Worm (Caenorhabditis elegans): Measurements from ENCODE around the gene syx-16.

syx-16 gene

ce11 chrIII:5224908-5225307 is 16.0 kb upstream of the syx-16 start:
- TF ChIP-seq dao-5 (tag; optimal IDR thresholded peaks at IDR 0.05) (no peak), him-1 (tag; optimal IDR thresholded peaks at IDR 0.05) (no peak), W03F9.2 (tag; optimal IDR thresholded peaks at IDR 0.05) (no peak)

ce11 chrIII:5222777-5223176 is 13.9 kb upstream of the syx-16 start:
- TF ChIP-seq him-1 (tag; optimal IDR thresholded peaks at IDR 0.05) = no peak
- TF ChIP-seq W03F9.2 (tag; optimal IDR thresholded peaks at IDR 0.05) = no peak
- TF ChIP-seq dao-5 (tag; optimal IDR thresholded peaks at IDR 0.05) = no peak

- no peak for TF ChIP-seq him-1 (tag; optimal IDR thresholded peaks at IDR 0.05)
- no peak for TF ChIP-seq W03F9.2 (tag; optimal IDR thresholded peaks at IDR 0.05)
- no peak for TF ChIP-seq dao-5 (tag; optimal IDR thresholded peaks at IDR 0.05)
Observed at ce11 chrIII:5221820-5222219, 12.9 kb upstream of the syx-16 start.

ce11 chrIII:5218687-5219086 is 9.8 kb upstream of the syx-16 start, which contains the start of gene ZC155.2:
Gene ZC155.2 (plus strand): TSS chrIII:5218987.
- no peak for TF ChIP-seq W03F9.2 (tag; optimal IDR thresholded peaks at IDR 0.05)
- TF ChIP-seq him-1 (tag; optimal IDR thresholded peaks at IDR 0.05) = no peak
- TF ChIP-seq dao-5 (tag; optimal IDR thresholded peaks at IDR 0.05) = no peak

DNA sequence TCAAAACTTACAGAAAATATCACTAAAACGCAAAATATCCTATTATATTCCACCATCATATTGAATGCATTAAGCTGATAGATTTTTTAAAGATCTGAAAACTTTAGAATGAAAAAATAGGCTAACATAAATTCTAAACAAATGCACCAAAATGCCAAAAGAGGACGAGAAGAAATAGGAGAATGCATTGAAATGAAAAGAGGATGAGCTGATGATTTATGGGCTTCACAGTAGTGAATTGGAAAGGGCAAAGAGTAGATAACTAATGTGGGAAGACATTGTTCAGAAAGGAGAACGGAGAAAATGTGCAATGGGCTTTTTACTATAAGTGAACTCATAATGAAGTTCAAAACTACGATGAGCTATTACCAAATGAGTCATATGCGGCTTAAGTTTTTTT is 8.6 kb upstream of the syx-16 start, which contains the start of gene cutl-19:
cutl-19 (minus strand) TSS at position 101 of the 400 bp plus-strand sequence.
- no peak for TF ChIP-seq W03F9.2 (tag; optimal IDR thresholded peaks at IDR 0.05)
- no peak for TF ChIP-seq dao-5 (tag; optimal IDR thresholded peaks at IDR 0.05)
- no peak for TF ChIP-seq him-1 (tag; optimal IDR thresholded peaks at IDR 0.05)

DNA sequence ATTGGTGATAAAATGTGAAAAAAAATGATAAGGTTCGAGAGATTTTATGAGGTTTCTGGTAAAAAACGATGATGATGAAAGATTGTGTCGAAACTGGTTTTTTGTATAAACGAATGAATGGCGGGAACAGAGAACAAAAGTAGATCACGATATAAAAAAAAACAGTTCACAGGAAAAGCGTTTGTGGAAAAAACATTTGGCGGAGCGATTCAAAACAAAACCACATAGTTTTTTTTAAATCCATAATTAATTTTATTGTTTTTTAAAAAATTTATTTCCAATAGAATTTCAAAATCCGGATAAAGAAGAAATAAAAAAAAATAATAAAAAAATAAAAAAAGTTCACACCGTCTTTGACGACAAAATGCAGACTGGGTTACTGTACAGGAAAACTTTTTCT is 6.5 kb upstream of the syx-16 start, which contains the start of gene ZC155.4:
ZC155.4 (minus strand) TSS at position 101 of the 400 bp plus-strand sequence.
- TF ChIP-seq him-1 (tag; optimal IDR thresholded peaks at IDR 0.05) = no peak
- no peak for TF ChIP-seq W03F9.2 (tag; optimal IDR thresholded peaks at IDR 0.05)
- TF ChIP-seq dao-5 (tag; optimal IDR thresholded peaks at IDR 0.05) = no peak

DNA sequence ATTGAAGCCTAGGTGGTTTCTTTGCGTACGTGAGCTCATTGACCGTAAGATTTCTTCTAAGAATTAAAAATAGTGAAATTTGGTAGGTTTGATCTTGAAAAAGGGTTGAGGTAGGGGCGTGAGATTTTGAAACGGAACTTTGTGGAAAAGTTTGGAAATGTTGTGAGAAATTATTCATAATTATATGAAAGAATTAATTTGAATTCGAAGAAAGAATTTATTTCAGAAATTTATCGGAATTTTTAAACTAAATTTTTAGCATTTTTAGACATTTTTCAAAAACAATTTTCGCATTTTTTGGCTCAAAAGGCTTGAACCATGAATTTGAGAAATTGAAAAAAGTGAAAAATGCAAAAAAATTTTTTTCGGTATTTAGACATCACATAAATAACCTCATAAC is 5.3 kb upstream of the syx-16 start:
- TF ChIP-seq W03F9.2 (tag; optimal IDR thresholded peaks at IDR 0.05) = no peak
- no peak for TF ChIP-seq dao-5 (tag; optimal IDR thresholded peaks at IDR 0.05)
- TF ChIP-seq him-1 (tag; optimal IDR thresholded peaks at IDR 0.05) = no peak

DNA sequence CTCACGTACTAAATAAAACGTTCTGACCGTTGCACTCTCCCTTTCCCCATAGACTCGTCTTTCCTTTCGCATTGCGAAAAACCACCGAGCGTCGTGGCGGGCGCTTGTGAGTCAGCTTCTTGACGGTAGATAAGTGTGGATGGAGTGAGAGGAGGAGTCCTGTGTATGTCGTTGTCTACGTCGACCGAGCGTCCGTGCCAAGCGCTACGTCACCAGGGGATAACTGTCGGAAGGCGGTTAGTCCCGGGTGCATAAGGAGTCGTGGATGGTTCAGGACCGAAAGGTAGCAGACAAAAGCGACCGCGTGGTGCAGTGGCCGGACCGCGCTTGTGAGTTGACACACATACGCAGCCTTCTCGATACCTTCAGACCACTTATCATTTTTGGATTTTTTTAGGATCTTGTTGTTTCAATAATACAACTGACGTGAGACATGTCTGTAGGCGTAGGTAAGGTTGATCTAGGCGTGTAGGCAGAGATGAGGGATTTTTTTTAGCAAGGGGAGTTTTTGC is 2.3 kb upstream of the syx-16 start:
- TF ChIP-seq W03F9.2 (tag; optimal IDR thresholded peaks at IDR 0.05) (peak; percentile 46), dao-5 (tag; optimal IDR thresholded peaks at IDR 0.05) (peak; percentile 81)

DNA sequence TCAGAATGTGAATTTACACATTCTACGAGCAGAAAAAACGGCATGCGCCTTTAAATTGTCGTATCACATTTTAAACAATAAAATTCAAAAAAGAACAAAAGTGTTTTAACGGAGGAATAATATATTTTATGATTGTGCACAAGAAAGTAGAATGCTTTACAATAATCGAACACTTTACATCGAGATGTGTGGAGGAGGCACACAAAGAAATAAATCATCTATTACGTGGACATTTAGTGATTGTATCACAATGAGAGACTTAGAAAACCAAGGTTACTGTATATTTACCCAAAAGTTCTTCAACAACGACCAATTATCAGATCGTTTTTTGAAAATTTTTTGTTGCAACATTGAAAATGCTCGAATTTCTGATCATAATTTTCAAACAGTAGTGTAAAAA is 1.4 kb upstream of the syx-16 start:
- no peak for TF ChIP-seq W03F9.2 (tag; optimal IDR thresholded peaks at IDR 0.05)
- TF ChIP-seq him-1 (tag; optimal IDR thresholded peaks at IDR 0.05) = no peak
- TF ChIP-seq dao-5 (tag; optimal IDR thresholded peaks at IDR 0.05) = no peak

DNA sequence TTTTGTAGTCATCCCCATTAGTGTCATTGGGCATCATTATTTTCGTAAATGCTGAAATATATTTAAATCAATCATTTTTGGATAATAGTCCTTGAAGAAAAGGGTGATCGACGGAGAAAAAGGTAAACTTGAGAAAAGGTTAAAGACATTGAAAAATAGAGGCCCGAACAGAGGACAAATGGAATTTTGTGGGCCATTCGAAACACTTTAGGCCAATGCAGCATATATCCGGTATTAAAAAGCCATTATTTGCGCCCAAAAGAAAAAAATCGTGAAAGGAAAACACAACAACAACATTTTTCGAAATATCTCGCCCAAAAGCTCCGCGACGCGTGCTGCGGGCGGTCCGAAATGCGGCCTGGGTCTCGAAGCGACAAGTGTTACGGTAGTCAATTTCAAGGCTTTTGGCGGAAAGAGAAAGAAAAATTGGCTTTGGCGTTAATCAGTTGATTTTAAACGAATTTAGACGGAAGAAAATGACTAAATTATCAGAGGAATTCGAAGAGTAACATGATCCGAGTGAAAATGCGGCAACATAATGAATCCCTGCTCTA is 2.0 kb downstream of the syx-16 start, which contains the start of gene morc-1:
morc-1 (minus strand) TSS at position 51 of the 554 bp plus-strand sequence.
- TF ChIP-seq dao-5 (tag; optimal IDR thresholded peaks at IDR 0.05) (no peak), him-1 (tag; optimal IDR thresholded peaks at IDR 0.05) (no peak), W03F9.2 (tag; optimal IDR thresholded peaks at IDR 0.05) (no peak)

- TF ChIP-seq dao-5 (tag; optimal IDR thresholded peaks at IDR 0.05) = no peak
- no peak for TF ChIP-seq him-1 (tag; optimal IDR thresholded peaks at IDR 0.05)
- peak; percentile 8 for TF ChIP-seq W03F9.2 (tag; optimal IDR thresholded peaks at IDR 0.05)
Observed at ce11 chrIII:5203310-5203709, 5.6 kb downstream of the syx-16 start.

DNA sequence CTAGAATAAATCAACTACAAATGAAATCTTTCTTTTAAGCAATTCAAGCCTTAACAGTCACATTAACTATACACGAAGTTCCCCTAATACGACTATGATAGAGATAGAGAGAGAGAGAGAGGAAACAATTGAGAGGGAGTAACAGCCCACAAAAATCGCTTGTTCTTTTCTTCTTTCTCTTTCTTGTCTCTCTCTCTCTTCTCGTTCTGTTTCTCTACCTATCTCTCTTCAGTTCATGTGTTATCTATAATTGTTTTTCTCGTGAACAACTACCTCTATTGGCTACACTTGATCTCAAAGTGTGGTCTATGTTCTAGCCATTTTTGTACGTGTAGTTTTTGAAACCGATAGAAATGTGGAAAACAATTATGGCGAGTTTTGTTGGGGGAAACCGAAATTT is 6.3 kb downstream of the syx-16 start:
- TF ChIP-seq dao-5 (tag; optimal IDR thresholded peaks at IDR 0.05) (no peak), W03F9.2 (tag; optimal IDR thresholded peaks at IDR 0.05) (peak; percentile 46)

DNA sequence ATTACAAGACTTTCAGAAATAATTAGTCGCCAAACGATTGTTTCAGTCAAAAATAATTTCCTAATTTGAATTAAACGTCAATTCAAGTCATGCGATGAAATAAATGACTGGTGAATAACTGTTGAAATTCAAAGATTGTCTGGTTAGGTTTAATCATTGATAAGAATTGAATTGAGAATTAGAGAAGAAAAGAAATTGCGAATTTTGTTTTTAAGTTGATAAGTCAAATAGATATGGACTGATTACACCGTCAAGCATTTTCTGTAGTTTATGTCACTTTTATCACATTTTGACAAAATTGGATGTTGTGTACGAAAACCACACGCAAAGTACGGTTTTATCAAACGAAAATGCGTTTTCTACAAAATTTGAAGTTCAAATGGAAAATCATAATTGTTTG is 7.6 kb downstream of the syx-16 start:
- no peak for TF ChIP-seq him-1 (tag; optimal IDR thresholded peaks at IDR 0.05)
- TF ChIP-seq dao-5 (tag; optimal IDR thresholded peaks at IDR 0.05) = no peak
- TF ChIP-seq W03F9.2 (tag; optimal IDR thresholded peaks at IDR 0.05) = no peak

ce11 chrIII:5200349-5200748 is 8.6 kb downstream of the syx-16 start:
- no peak for TF ChIP-seq W03F9.2 (tag; optimal IDR thresholded peaks at IDR 0.05)

ce11 chrIII:5199577-5199976 is 9.3 kb downstream of the syx-16 start, which contains the start of gene emb-8:
Gene emb-8 (minus strand): TSS chrIII:5199677.
- TF ChIP-seq W03F9.2 (tag; optimal IDR thresholded peaks at IDR 0.05) (no peak), dao-5 (tag; optimal IDR thresholded peaks at IDR 0.05) (no peak), him-1 (tag; optimal IDR thresholded peaks at IDR 0.05) (no peak)

Measured in whole organism, L4/young adult.